Worm (Caenorhabditis elegans): ENCODE measurements around the gene R144.6.

Gene R144.6

ce11 chrIII:4962886-4963285, 41.6 kb downstream of the R144.6 start, which contains the start of gene C27F2.9:
C27F2.9 (minus strand) TSS chrIII:4963044.
- TF ChIP-seq ham-2 (GFP tag; optimal IDR thresholded peaks at IDR 0.05) (no peak), cnd-1 (tag; optimal IDR thresholded peaks at IDR 0.05) (peak; percentile 12), unc-120 (tag; optimal IDR thresholded peaks at IDR 0.05; ENCODE audit: poor library complexity, severe bottlenecking) (peak; percentile 1), sem-2 (GFP tag; optimal IDR thresholded peaks at IDR 0.05) (no peak), sptf-1 (tag; optimal IDR thresholded peaks at IDR 0.05) (peak; percentile 76), lin-13 (tag; optimal IDR thresholded peaks at IDR 0.05) (peak; percentile 71), ceh-43 (GFP tag; optimal IDR thresholded peaks at IDR 0.05) (peak; percentile 22), nhr-2 (tag; optimal IDR thresholded peaks at IDR 0.05) (peak; percentile 16), nhr-76 (tag; optimal IDR thresholded peaks at IDR 0.05) (no peak), mls-2 (tag; optimal IDR thresholded peaks at IDR 0.05) (peak; percentile 24), unc-62 (GFP tag; optimal IDR thresholded peaks at IDR 0.05) (no peak), nhr-12 (tag; optimal IDR thresholded peaks at IDR 0.05) (no peak), drap-1 (GFP tag; optimal IDR thresholded peaks at IDR 0.05) (peak; percentile 25), flh-1 (GFP tag; optimal IDR thresholded peaks at IDR 0.05) (no peak), tbx-8 (GFP tag; optimal IDR thresholded peaks at IDR 0.05) (no peak), pha-4 (tag; optimal IDR thresholded peaks at IDR 0.05) (no peak), lin-32 (GFP tag; optimal IDR thresholded peaks at IDR 0.05) (no peak), unc-39 (tag; optimal IDR thresholded peaks at IDR 0.05) (no peak), nhr-28 (tag; optimal IDR thresholded peaks at IDR 0.05) (no peak), mab-5 (tag; optimal IDR thresholded peaks at IDR 0.05) (no peak), ces-1 (GFP tag; optimal IDR thresholded peaks at IDR 0.05) (peak; percentile 73), ceh-39 (tag; optimal IDR thresholded peaks at IDR 0.05) (peak; percentile 62), bed-3 (GFP tag; optimal IDR thresholded peaks at IDR 0.05) (no peak), mep-1 (tag; optimal IDR thresholded peaks at IDR 0.05) (peak; percentile 88), elt-1 (tag; optimal IDR thresholded peaks at IDR 0.05; ENCODE audit: borderline replicate concordance, insufficient read depth) (no peak), zip-8 (tag; optimal IDR thresholded peaks at IDR 0.05) (no peak), hlh-1 (tag; optimal IDR thresholded peaks at IDR 0.05) (peak; percentile 3), nhr-237 (tag; optimal IDR thresholded peaks at IDR 0.05) (peak; percentile 73), blmp-1 (tag; optimal IDR thresholded peaks at IDR 0.05) (no peak), ceh-83 (GFP tag; optimal IDR thresholded peaks at IDR 0.05) (peak; percentile 63), elt-3 (tag; optimal IDR thresholded peaks at IDR 0.05) (no peak), lsy-2 (tag; optimal IDR thresholded peaks at IDR 0.05) (peak; percentile 80), M03D4.4 (tag; optimal IDR thresholded peaks at IDR 0.05) (peak; percentile 52), snpc-4 (tag; optimal IDR thresholded peaks at IDR 0.05) (no peak), ztf-11 (tag; optimal IDR thresholded peaks at IDR 0.05) (no peak)

ce11 chrIII:4962393-4962792, 42.1 kb downstream of the R144.6 start, which contains the start of gene vps-22:
vps-22 (minus strand) TSS chrIII:4962493.
- TF ChIP-seq nhr-28 (tag; optimal IDR thresholded peaks at IDR 0.05) (no peak), unc-120 (tag; optimal IDR thresholded peaks at IDR 0.05; ENCODE audit: poor library complexity, severe bottlenecking) (no peak)

- TF ChIP-seq zip-8 (tag; optimal IDR thresholded peaks at IDR 0.05) (no peak), tbx-8 (GFP tag; optimal IDR thresholded peaks at IDR 0.05) (no peak), ceh-43 (GFP tag; optimal IDR thresholded peaks at IDR 0.05) (no peak), lin-13 (tag; optimal IDR thresholded peaks at IDR 0.05) (no peak), M03D4.4 (tag; optimal IDR thresholded peaks at IDR 0.05) (no peak), ztf-11 (tag; optimal IDR thresholded peaks at IDR 0.05) (no peak), unc-120 (tag; optimal IDR thresholded peaks at IDR 0.05; ENCODE audit: poor library complexity, severe bottlenecking) (no peak), unc-39 (tag; optimal IDR thresholded peaks at IDR 0.05) (no peak), bed-3 (GFP tag; optimal IDR thresholded peaks at IDR 0.05) (no peak), elt-1 (tag; optimal IDR thresholded peaks at IDR 0.05; ENCODE audit: borderline replicate concordance, insufficient read depth) (no peak), mep-1 (tag; optimal IDR thresholded peaks at IDR 0.05) (no peak), snpc-4 (tag; optimal IDR thresholded peaks at IDR 0.05) (no peak), nhr-237 (tag; optimal IDR thresholded peaks at IDR 0.05) (no peak), sptf-1 (tag; optimal IDR thresholded peaks at IDR 0.05) (no peak), drap-1 (GFP tag; optimal IDR thresholded peaks at IDR 0.05) (no peak), lin-32 (GFP tag; optimal IDR thresholded peaks at IDR 0.05) (no peak), unc-62 (GFP tag; optimal IDR thresholded peaks at IDR 0.05) (no peak)
Observed at ce11 chrIII:4961281-4961680, 43.2 kb downstream of the R144.6 start.

ce11 chrIII:4960204-4960603, 44.3 kb downstream of the R144.6 start, which contains the start of gene C27F2.4:
C27F2.4 (minus strand) TSS chrIII:4960304.
- TF ChIP-seq mab-5 (tag; optimal IDR thresholded peaks at IDR 0.05) (no peak), drap-1 (GFP tag; optimal IDR thresholded peaks at IDR 0.05) (no peak), hlh-1 (tag; optimal IDR thresholded peaks at IDR 0.05) (no peak), cnd-1 (tag; optimal IDR thresholded peaks at IDR 0.05) (no peak), elt-3 (tag; optimal IDR thresholded peaks at IDR 0.05) (no peak), ceh-43 (GFP tag; optimal IDR thresholded peaks at IDR 0.05) (no peak), bed-3 (GFP tag; optimal IDR thresholded peaks at IDR 0.05) (no peak), ztf-11 (tag; optimal IDR thresholded peaks at IDR 0.05) (no peak)
